Worm (Caenorhabditis elegans) whole organism, L4/young adult: Measurements from ENCODE around the gene gbf-1.

ENCODE experiments used
- W03F9.2 ChIP-seq: fragments of 150-350 bp; optimal IDR thresholded peaks from 2 replicates; lab custom pipeline; 2014; ENCODE audit warnings: missing biosample characterization, missing genetic modification characterization
- dao-5 ChIP-seq: sonication (generic microtip); optimal IDR thresholded peaks from 2 replicates; lab custom pipeline; 2016; ENCODE audit warnings: missing genotype, missing genetic modification characterization, moderate library complexity, missing compliant biosample characterization
- him-1 ChIP-seq: sonication (generic microtip); optimal IDR thresholded peaks from 2 replicates; lab custom pipeline; 2016; ENCODE audit warnings: missing genotype, missing genetic modification reagents, missing genetic modification characterization, missing compliant biosample characterization

DNA sequence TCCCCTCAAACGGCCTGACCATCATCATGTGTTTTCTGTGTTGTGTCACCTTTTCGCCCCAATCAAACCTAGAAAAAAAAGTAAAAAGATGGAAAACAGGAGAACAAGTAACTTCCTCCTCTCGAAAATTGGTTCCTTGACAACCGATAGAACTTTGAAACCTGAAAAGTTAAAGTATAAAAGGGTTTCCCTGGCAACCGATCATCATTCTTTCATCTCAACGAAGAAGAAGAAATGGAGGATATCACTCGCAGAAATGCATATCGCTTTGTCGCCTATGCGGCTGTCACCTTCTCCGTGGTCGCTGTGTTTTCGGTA is 69.7 kb downstream of the gbf-1 start, which contains the start of gene col-95:
- no peak for TF ChIP-seq him-1 (tag; lab: Kevin White, UChicago)
- no peak for TF ChIP-seq dao-5 (tag; lab: Kevin White, UChicago)
- no peak for TF ChIP-seq W03F9.2 (tag; lab: Kevin White, UChicago)
